Fruit fly (Drosophila melanogaster) Kc167 (cell line): ENCODE data around the gene Drs.

Experiments used
- psq ChIP-seq: fragments of >200 bp; optimal IDR thresholded peaks from 2 replicates; lab custom pipeline; 2017; ENCODE audit warnings: missing external identifiers
- ttk ChIP-seq: sonication (Bioruptor generic); optimal IDR thresholded peaks from 2 replicates; lab custom pipeline; 2017; ENCODE audit warnings: missing external identifiers

dm6 chr3L:3400555-3401198 lies 31.3 kb downstream of the Drs start:
- TF ChIP-seq psq (no peak), ttk (lab: Kevin White, UChicago) (no peak)
